Fruit fly (Drosophila melanogaster) whole organism: Measurements from ENCODE around the gene obst-B.

ENCODE experiments used
- psq ChIP-seq: fragments of >200 bp; optimal IDR thresholded peaks from 2 replicates; lab custom pipeline; 2017
- usp ChIP-seq: fragments of >200 bp; optimal IDR thresholded peaks from 2 replicates; lab custom pipeline; 2017; ENCODE audit warnings: missing biosample characterization, missing genetic modification characterization, mixed read lengths

dm6 chr2L:9996553-9996952, 35.9 kb upstream of the obst-B start:
- no peak for TF ChIP-seq usp (GFP tag; lab: Kevin White, UChicago)
- TF ChIP-seq psq (lab: Kevin White, UChicago), result no peak
